Fruit fly (Drosophila melanogaster) whole organism, prepupa: Measurements from ENCODE around the gene rho.

Source experiments
- Blimp-1 ChIP-seq: fragments of 200-800 bp; sonication (Bioruptor generic); optimal IDR thresholded peaks from 3 replicates; lab custom pipeline; 2017; ENCODE audit warnings: missing biosample characterization, missing genetic modification characterization, mild to moderate bottlenecking, moderate library complexity, missing genetic modification reagents
- CG10669 ChIP-seq: fragments of 200-800 bp; sonication (Bioruptor generic); optimal IDR thresholded peaks from 3 replicates; lab custom pipeline; 2018; ENCODE audit warnings: missing biosample characterization, mild to moderate bottlenecking, missing genetic modification characterization, moderate library complexity
- CG11762 ChIP-seq: fragments of 200-800 bp; sonication (Bioruptor generic); optimal IDR thresholded peaks from 3 replicates; lab custom pipeline; 2016; ENCODE audit warnings: missing biosample characterization, missing genetic modification characterization; ENCODE audit not compliant: insufficient read depth
- CG11902 ChIP-seq: fragments of 200-800 bp; sonication (Bioruptor generic); optimal IDR thresholded peaks from 3 replicates; lab custom pipeline; 2016; ENCODE audit warnings: missing biosample characterization, missing genetic modification characterization
- CG15336 ChIP-seq: fragments of 200-800 bp; sonication (Bioruptor generic); IDR thresholded peaks from 2 replicates; pipeline ENCODE4 v1.3.6; 2022; ENCODE audit warnings: missing biosample characterization, missing genetic modification characterization
- CG16779 ChIP-seq: fragments of 200-800 bp; sonication (Bioruptor generic); optimal IDR thresholded peaks from 3 replicates; lab custom pipeline; 2017; ENCODE audit warnings: missing biosample characterization, mild to moderate bottlenecking, missing genetic modification characterization
- CG31627 ChIP-seq: fragments of 200-800 bp; sonication (Bioruptor generic); optimal IDR thresholded peaks from 3 replicates; lab custom pipeline; 2016; ENCODE audit warnings: missing biosample characterization, missing genetic modification characterization
- CG3919 ChIP-seq: fragments of 200-800 bp; sonication (Bioruptor generic); optimal IDR thresholded peaks from 3 replicates; lab custom pipeline; 2016; ENCODE audit warnings: missing biosample characterization, missing genetic modification characterization
- CG4318 ChIP-seq: fragments of 200-800 bp; sonication (Bioruptor generic); optimal IDR thresholded peaks from 3 replicates; lab custom pipeline; 2017; ENCODE audit warnings: missing biosample characterization, mild to moderate bottlenecking, missing genetic modification characterization
- CG6163 ChIP-seq: fragments of 200-800 bp; sonication (Bioruptor generic); IDR thresholded peaks from 3 replicates; pipeline ENCODE4 v1.3.6; 2022; ENCODE audit warnings: missing biosample characterization, missing genetic modification characterization
- CG6276 ChIP-seq: fragments of 200-800 bp; sonication (Bioruptor generic); optimal IDR thresholded peaks from 2 replicates; lab custom pipeline; 2017; ENCODE audit warnings: missing biosample characterization, mild to moderate bottlenecking, missing genetic modification characterization
- CG6792 ChIP-seq: fragments of 200-800 bp; sonication (Bioruptor generic); optimal IDR thresholded peaks from 3 replicates; lab custom pipeline; 2016; ENCODE audit warnings: missing biosample characterization, missing genetic modification characterization
- CG6808 ChIP-seq: fragments of 200-800 bp; sonication (Bioruptor generic); optimal IDR thresholded peaks from 3 replicates; lab custom pipeline; 2017; ENCODE audit warnings: missing biosample characterization, missing genetic modification characterization, mild to moderate bottlenecking, moderate library complexity, missing genetic modification reagents
- CG7368 ChIP-seq: fragments of 200-800 bp; sonication (Bioruptor generic); optimal IDR thresholded peaks from 3 replicates; lab custom pipeline; 2016; ENCODE audit warnings: missing biosample characterization, missing genetic modification characterization
- CG8119 ChIP-seq: fragments of 200-800 bp; sonication (Bioruptor generic); IDR thresholded peaks from 3 replicates; pipeline ENCODE4 v1.3.6; 2022; ENCODE audit warnings: missing biosample characterization, missing genetic modification characterization
- CG8319 ChIP-seq: fragments of 200-800 bp; sonication (Bioruptor generic); optimal IDR thresholded peaks from 3 replicates; lab custom pipeline; 2016; ENCODE audit warnings: missing biosample characterization, missing genetic modification characterization
- CG8632 ChIP-seq: fragments of 200-800 bp; sonication (Bioruptor generic); optimal IDR thresholded peaks from 3 replicates; lab custom pipeline; 2016; ENCODE audit warnings: missing biosample characterization, missing genetic modification characterization
- CG9139 ChIP-seq: fragments of 200-800 bp; sonication (Bioruptor generic); optimal IDR thresholded peaks from 3 replicates; lab custom pipeline; 2017; ENCODE audit warnings: missing biosample characterization, mild to moderate bottlenecking, missing genetic modification characterization
- Eip78C ChIP-seq: fragments of 200-800 bp; sonication (Bioruptor generic); peaks from one replicate; lab custom pipeline; 2016; ENCODE audit warnings: missing biosample characterization, missing genetic modification characterization
- Eip93F ChIP-seq: fragments of 200-800 bp; sonication (Bioruptor generic); optimal IDR thresholded peaks from 2 replicates; lab custom pipeline; 2016; ENCODE audit warnings: missing biosample characterization, mild to moderate bottlenecking, missing genetic modification characterization
- Ets21C ChIP-seq: fragments of 200-800 bp; sonication (Bioruptor generic); optimal IDR thresholded peaks from 3 replicates; lab custom pipeline; 2016; ENCODE audit warnings: missing biosample characterization, missing genetic modification characterization
- Ets96B ChIP-seq: fragments of 200-800 bp; optimal IDR thresholded peaks from 2 replicates; lab custom pipeline; 2019; ENCODE audit warnings: missing biosample characterization, mild to moderate bottlenecking, missing genetic modification characterization, moderate library complexity
- Gug ChIP-seq: fragments of 200-800 bp; sonication (Bioruptor generic); IDR thresholded peaks from 2 replicates; pipeline ENCODE4 v1.3.6; 2022; ENCODE audit warnings: missing biosample characterization, missing genetic modification characterization
- Hr39 ChIP-seq: fragments of 200-800 bp; sonication (Bioruptor generic); optimal IDR thresholded peaks from 2 replicates; lab custom pipeline; 2016; ENCODE audit warnings: missing biosample characterization, missing genetic modification characterization
- Hr4 ChIP-seq: fragments of 200-800 bp; sonication (Bioruptor generic); optimal IDR thresholded peaks from 3 replicates; lab custom pipeline; 2016; ENCODE audit warnings: missing biosample characterization, missing genetic modification characterization
- Lpt ChIP-seq: fragments of 200-800 bp; sonication (Bioruptor generic); optimal IDR thresholded peaks from 3 replicates; lab custom pipeline; 2016; ENCODE audit warnings: missing biosample characterization, missing genetic modification characterization
- Met ChIP-seq: fragments of 200-800 bp; sonication (Bioruptor generic); optimal IDR thresholded peaks from 3 replicates; lab custom pipeline; 2016; ENCODE audit warnings: missing biosample characterization, missing genetic modification characterization
- OdsH ChIP-seq: fragments of 200-800 bp; sonication (Bioruptor generic); optimal IDR thresholded peaks from 3 replicates; lab custom pipeline; 2016; ENCODE audit warnings: missing biosample characterization, missing genetic modification characterization
- Smox ChIP-seq: fragments of 200-800 bp; sonication (Bioruptor generic); optimal IDR thresholded peaks from 3 replicates; lab custom pipeline; 2016; ENCODE audit warnings: missing biosample characterization, missing genetic modification characterization
- Sox102F ChIP-seq: fragments of 200-800 bp; sonication (Bioruptor generic); optimal IDR thresholded peaks from 2 replicates; lab custom pipeline; 2016; ENCODE audit warnings: missing biosample characterization, mild to moderate bottlenecking, missing genetic modification characterization
- Sox14 ChIP-seq: fragments of 200-800 bp; sonication (Bioruptor generic); optimal IDR thresholded peaks from 3 replicates; lab custom pipeline; 2016; ENCODE audit warnings: missing biosample characterization, missing genetic modification characterization
- Sox15 ChIP-seq: fragments of 200-800 bp; sonication (Bioruptor generic); optimal IDR thresholded peaks from 3 replicates; lab custom pipeline; 2016; ENCODE audit warnings: missing biosample characterization, missing genetic modification characterization
- achi ChIP-seq: fragments of 200-800 bp; sonication (Bioruptor generic); optimal IDR thresholded peaks from 3 replicates; lab custom pipeline; 2016; ENCODE audit warnings: missing biosample characterization, missing genetic modification characterization
- dac ChIP-seq: fragments of 200-800 bp; sonication (Bioruptor generic); optimal IDR thresholded peaks from 2 replicates; lab custom pipeline; 2017; ENCODE audit warnings: missing biosample characterization, mild to moderate bottlenecking, missing genetic modification characterization
- dsx ChIP-seq: fragments of 200-800 bp; optimal IDR thresholded peaks from 3 replicates; lab custom pipeline; 2019; ENCODE audit warnings: missing biosample characterization, mild to moderate bottlenecking, missing genetic modification characterization, moderate library complexity; ENCODE audit not compliant: poor library complexity, severe bottlenecking
- eg ChIP-seq: fragments of 200-800 bp; sonication (Bioruptor generic); IDR thresholded peaks from 3 replicates; pipeline ENCODE4 v1.3.6; 2022; ENCODE audit warnings: missing biosample characterization, missing genetic modification characterization
- esn ChIP-seq: fragments of 200-800 bp; sonication (Bioruptor generic); optimal IDR thresholded peaks from 2 replicates; lab custom pipeline; 2016; ENCODE audit warnings: missing biosample characterization, mild to moderate bottlenecking, missing genetic modification characterization, moderate library complexity
- fd59A ChIP-seq: fragments of 200-800 bp; sonication (Bioruptor generic); optimal IDR thresholded peaks from 2 replicates; lab custom pipeline; 2017; ENCODE audit warnings: missing biosample characterization, mild to moderate bottlenecking, missing genetic modification characterization, missing genetic modification reagents
- lz ChIP-seq: fragments of 200-800 bp; sonication (Bioruptor generic); optimal IDR thresholded peaks from 3 replicates; lab custom pipeline; 2016; ENCODE audit warnings: missing biosample characterization, missing genetic modification characterization
- net ChIP-seq: fragments of 200-800 bp; sonication (Bioruptor generic); optimal IDR thresholded peaks from 3 replicates; lab custom pipeline; 2016; ENCODE audit warnings: missing biosample characterization, missing genetic modification characterization
- pdm3 ChIP-seq: fragments of 200-800 bp; sonication (Bioruptor generic); optimal IDR thresholded peaks from 3 replicates; lab custom pipeline; 2016; ENCODE audit warnings: missing biosample characterization, missing genetic modification characterization
- salr ChIP-seq, 2 experiments: fragments of 200-800 bp; sonication (Bioruptor generic); optimal IDR thresholded peaks; 3 replicates each; lab custom pipeline; 2016 to 2018; ENCODE audit warnings: missing biosample characterization in 2 of 2, missing genetic modification characterization in 2 of 2, mild to moderate bottlenecking in 1 of 2
- spab ChIP-seq: fragments of 200-800 bp; sonication (Bioruptor generic); optimal IDR thresholded peaks from 2 replicates; lab custom pipeline; 2017; ENCODE audit warnings: missing biosample characterization, mild to moderate bottlenecking, missing genetic modification characterization, missing genetic modification reagents
- ss ChIP-seq, 2 experiments: fragments of 200-800 bp; sonication (Bioruptor generic); optimal IDR thresholded peaks; 2 replicates in 1 of 2; 3 replicates in 1 of 2; lab custom pipeline; 2017 to 2018; ENCODE audit warnings: mild to moderate bottlenecking in 2 of 2, missing biosample characterization in 2 of 2, missing genetic modification characterization in 2 of 2, moderate library complexity in 1 of 2
- svp ChIP-seq: fragments of 200-800 bp; sonication (Bioruptor generic); peaks from one replicate; lab custom pipeline; 2016; ENCODE audit warnings: missing biosample characterization, missing genetic modification characterization
- topi ChIP-seq: fragments of 200-800 bp; sonication (Bioruptor generic); optimal IDR thresholded peaks from 3 replicates; lab custom pipeline; 2016; ENCODE audit warnings: missing biosample characterization, missing genetic modification characterization
- vri ChIP-seq: fragments of 200-800 bp; sonication (Bioruptor generic); optimal IDR thresholded peaks from 3 replicates; lab custom pipeline; 2016; ENCODE audit warnings: missing biosample characterization, mild to moderate bottlenecking, missing genetic modification characterization

The rho gene

dm6 chr3L:1461831-1462230 is 1.8 kb upstream of the rho start:
- TF ChIP-seq CG3919 (no peak), dac (GFP tag; lab: Kevin White, UChicago) (no peak), fd59A (GFP tag; lab: Kevin White, UChicago) (no peak), eg (GFP tag; lab: Robert Waterston, UW) (no peak), OdsH (no peak), spab (no peak), Sox15 (GFP tag; lab: Kevin White, UChicago) (no peak), CG16779 (tag; lab: Kevin White, UChicago) (no peak), Smox (GFP tag; lab: Kevin White, UChicago) (no peak), vri (GFP tag; lab: Kevin White, UChicago) (no peak), Sox102F (GFP tag; lab: Kevin White, UChicago) (no peak), CG11762 (GFP tag; lab: Kevin White, UChicago) (no peak), Blimp-1 (GFP tag; lab: Kevin White, UChicago) (no peak), Sox14 (GFP tag; lab: Kevin White, UChicago) (no peak)

- peak; percentile 57 for TF ChIP-seq achi
- TF ChIP-seq CG11762 (GFP tag; lab: Kevin White, UChicago): no peak
- peak; percentile 60 for TF ChIP-seq CG4318
- peak; percentile 38 for TF ChIP-seq lz (GFP tag; lab: Kevin White, UChicago)
- TF ChIP-seq CG31627 (GFP tag; lab: Kevin White, UChicago): peak; percentile 46
- peak; percentile 13 to 46 for TF ChIP-seq ss (GFP tag; optimal IDR thresholded peaks at IDR 0.05; lab: Kevin White, UChicago)
- peak; percentile 51 for TF ChIP-seq CG8632
- TF ChIP-seq CG11902 (GFP tag; lab: Kevin White, UChicago): no peak
- TF ChIP-seq Gug (GFP tag; lab: Robert Waterston, UW): peak; percentile 47; the same call in 1 of the 2 replicates
- TF ChIP-seq OdsH: peak; percentile 67
- TF ChIP-seq dsx: no peak
- TF ChIP-seq CG9139: no peak
- TF ChIP-seq vri (GFP tag; lab: Kevin White, UChicago): peak; percentile 18
- peak; percentile 32; the same call in 1 of the 3 replicates for TF ChIP-seq CG6163 (GFP tag; lab: Robert Waterston, UW)
- peak; percentile 30 for TF ChIP-seq Sox15 (GFP tag; lab: Kevin White, UChicago)
- TF ChIP-seq Sox102F (GFP tag; lab: Kevin White, UChicago): peak; percentile 52
- TF ChIP-seq salr (GFP tag; optimal IDR thresholded peaks at IDR 0.05; lab: Kevin White, UChicago): peak in 1 of 2 experiments; percentile 12
- TF ChIP-seq dac (GFP tag; lab: Kevin White, UChicago): peak; percentile 53
- TF ChIP-seq net: peak; percentile 71
- peak; percentile 20 for TF ChIP-seq CG6808 (GFP tag; lab: Kevin White, UChicago)
- peak; percentile 33 for TF ChIP-seq Hr39 (GFP tag; lab: Kevin White, UChicago)
- peak; percentile 87 for TF ChIP-seq Eip78C (GFP tag; lab: Kevin White, UChicago)
- TF ChIP-seq Eip93F (GFP tag; lab: Kevin White, UChicago): no peak
- TF ChIP-seq CG15336 (GFP tag; lab: Robert Waterston, UW): peak; percentile 68
- peak; percentile 17 for TF ChIP-seq CG10669 (GFP tag; lab: Kevin White, UChicago)
- peak; percentile 42 for TF ChIP-seq Sox14 (GFP tag; lab: Kevin White, UChicago)
- TF ChIP-seq Met: peak; percentile 58
- TF ChIP-seq CG16779 (tag; lab: Kevin White, UChicago): no peak
- TF ChIP-seq CG6276 (GFP tag; lab: Kevin White, UChicago): peak; percentile 50
- TF ChIP-seq svp (GFP tag; lab: Kevin White, UChicago): peak; percentile 72
- TF ChIP-seq CG3919: peak; percentile 50
- peak; percentile 5 for TF ChIP-seq CG7368 (GFP tag; lab: Kevin White, UChicago)
- TF ChIP-seq Lpt (GFP tag; lab: Kevin White, UChicago): peak; percentile 62
- no peak for TF ChIP-seq Blimp-1 (GFP tag; lab: Kevin White, UChicago)
- peak; percentile 81 for TF ChIP-seq Hr4 (GFP tag; lab: Kevin White, UChicago)
- peak; percentile 1 for TF ChIP-seq Ets96B
- TF ChIP-seq fd59A (GFP tag; lab: Kevin White, UChicago): peak; percentile 5
- peak; percentile 17 for TF ChIP-seq Ets21C
- TF ChIP-seq CG8319 (GFP tag; lab: Kevin White, UChicago): no peak
- TF ChIP-seq pdm3 (GFP tag; lab: Kevin White, UChicago): peak; percentile 66
- peak; percentile 42 for TF ChIP-seq topi (GFP tag; lab: Kevin White, UChicago)
- peak; percentile 65 for TF ChIP-seq esn (GFP tag; lab: Kevin White, UChicago)
- TF ChIP-seq CG8119: peak; percentile 76
- TF ChIP-seq CG6792 (GFP tag; lab: Kevin White, UChicago): peak; percentile 48
- TF ChIP-seq eg (GFP tag; lab: Robert Waterston, UW): peak; percentile 55; the same call in 1 of the 3 replicates
Measured at dm6 chr3L:1464465-1464864, 854 bp downstream of the rho start.
